Worm (Caenorhabditis elegans): ENCODE measurements around the gene dtmk-1.

ce11 chrII:9931476-9931875 is 35.4 kb downstream of the dtmk-1 start, which contains the start of gene pho-11:
- no peak for TF ChIP-seq nhr-77 (tag; optimal IDR thresholded peaks at IDR 0.05)
- TF ChIP-seq skn-1 (tag; optimal IDR thresholded peaks at IDR 0.05): no peak

All from whole organism, L4 larva.